Worm (Caenorhabditis elegans) whole organism, late embryonic: ENCODE measurements around the gene srz-95.

Experiments used
- C08G9.2 ChIP-seq: sonication (generic microtip); optimal IDR thresholded peaks from 2 replicates; lab custom pipeline; 2016; ENCODE audit warnings: mild to moderate bottlenecking, missing genetic modification characterization, moderate library complexity, missing compliant biosample characterization
- C38D4.7 ChIP-seq: fragments of 200-800 bp; sonication (Bioruptor generic); optimal IDR thresholded peaks from 2 replicates; lab custom pipeline; 2018; ENCODE audit warnings: mild to moderate bottlenecking, missing genetic modification characterization, moderate library complexity, missing compliant biosample characterization
- F13H6.1 ChIP-seq: sonication (generic microtip); optimal IDR thresholded peaks from 2 replicates; lab custom pipeline; 2016; ENCODE audit warnings: missing genetic modification characterization, missing compliant biosample characterization
- Y22D7AL.16 ChIP-seq: sonication (generic microtip); optimal IDR thresholded peaks from 2 replicates; lab custom pipeline; 2016; ENCODE audit warnings: missing genetic modification characterization, missing compliant biosample characterization
- ahr-1 ChIP-seq: sonication (generic microtip); optimal IDR thresholded peaks from 2 replicates; lab custom pipeline; 2016; ENCODE audit warnings: missing genetic modification characterization, missing compliant biosample characterization
- ama-1 ChIP-seq: fragments of 150-350 bp; optimal IDR thresholded peaks from 2 replicates; lab custom pipeline; 2014
- ceh-14 ChIP-seq: sonication (generic microtip); optimal IDR thresholded peaks from 2 replicates; lab custom pipeline; 2016; ENCODE audit warnings: missing genotype, missing genetic modification characterization, missing compliant biosample characterization
- ceh-18 ChIP-seq: sonication (generic microtip); optimal IDR thresholded peaks from 2 replicates; lab custom pipeline; 2016; ENCODE audit warnings: missing genetic modification characterization, missing compliant biosample characterization
- ceh-19 ChIP-seq: fragments of 200-800 bp; sonication (Bioruptor generic); optimal IDR thresholded peaks from 2 replicates; lab custom pipeline; 2018; ENCODE audit warnings: mild to moderate bottlenecking, missing genetic modification characterization, missing compliant biosample characterization
- ceh-22 ChIP-seq: sonication (generic microtip); optimal IDR thresholded peaks from 2 replicates; lab custom pipeline; 2017; ENCODE audit warnings: missing biosample characterization, missing genetic modification characterization
- ceh-24 ChIP-seq: sonication (generic microtip); optimal IDR thresholded peaks from 2 replicates; lab custom pipeline; 2016; ENCODE audit warnings: mild to moderate bottlenecking, missing genetic modification characterization, missing compliant biosample characterization
- ceh-30 ChIP-seq: fragments of 150-350 bp; optimal IDR thresholded peaks from 2 replicates; lab custom pipeline; 2014; ENCODE audit warnings: missing biosample characterization, missing genetic modification characterization
- ceh-45 ChIP-seq: fragments of 200-800 bp; sonication (Bioruptor generic); IDR thresholded peaks from 2 replicates; pipeline ENCODE4 v1.3.6; 2022; ENCODE audit warnings: missing genetic modification reagents, missing genetic modification characterization, missing compliant biosample characterization
- ceh-48 ChIP-seq: sonication (generic microtip); optimal IDR thresholded peaks from 2 replicates; lab custom pipeline; 2016; ENCODE audit warnings: missing genetic modification characterization, inconsistent platforms, missing compliant biosample characterization
- ceh-6 ChIP-seq: fragments of 200-800 bp; sonication (Bioruptor generic); optimal IDR thresholded peaks from 2 replicates; lab custom pipeline; 2018; ENCODE audit warnings: mild to moderate bottlenecking, missing genetic modification characterization, missing compliant biosample characterization
- che-1 ChIP-seq: sonication (generic microtip); optimal IDR thresholded peaks from 2 replicates; lab custom pipeline; 2016; ENCODE audit warnings: mild to moderate bottlenecking, missing genetic modification characterization, missing compliant biosample characterization
- dmd-4 ChIP-seq: sonication (generic microtip); optimal IDR thresholded peaks from 2 replicates; lab custom pipeline; 2016; ENCODE audit warnings: borderline replicate concordance, missing genetic modification characterization, missing compliant biosample characterization
- elt-4 ChIP-seq: sonication (generic microtip); optimal IDR thresholded peaks from 2 replicates; lab custom pipeline; 2016; ENCODE audit warnings: missing genetic modification characterization, missing compliant biosample characterization
- eyg-1 ChIP-seq: sonication (generic microtip); optimal IDR thresholded peaks from 2 replicates; lab custom pipeline; 2016; ENCODE audit warnings: missing genotype, missing genetic modification characterization, missing compliant biosample characterization
- fax-1 ChIP-seq: sonication (generic microtip); optimal IDR thresholded peaks from 2 replicates; lab custom pipeline; 2016; ENCODE audit warnings: missing genotype, missing genetic modification characterization, missing compliant biosample characterization
- fkh-10 ChIP-seq: fragments of 150-350 bp; optimal IDR thresholded peaks from 2 replicates; lab custom pipeline; 2014; ENCODE audit warnings: missing biosample characterization, missing genetic modification reagents, missing genetic modification characterization
- fkh-6 ChIP-seq: sonication (generic microtip); optimal IDR thresholded peaks from 2 replicates; lab custom pipeline; 2016; ENCODE audit warnings: missing genetic modification characterization, missing compliant biosample characterization
- hlh-8 ChIP-seq: sonication (generic microtip); optimal IDR thresholded peaks from 2 replicates; lab custom pipeline; 2016; ENCODE audit warnings: missing genotype, missing genetic modification characterization, missing compliant biosample characterization
- lim-6 ChIP-seq: sonication (generic microtip); optimal IDR thresholded peaks from 2 replicates; lab custom pipeline; 2016; ENCODE audit warnings: missing genetic modification characterization, missing compliant biosample characterization
- madf-2 ChIP-seq: sonication (generic microtip); optimal IDR thresholded peaks from 2 replicates; lab custom pipeline; 2017; ENCODE audit warnings: missing genetic modification characterization, missing compliant biosample characterization
- nhr-11 ChIP-seq: fragments of 150-350 bp; optimal IDR thresholded peaks from 2 replicates; lab custom pipeline; 2014; ENCODE audit warnings: missing biosample characterization, missing genetic modification characterization
- odd-2 ChIP-seq: sonication (generic microtip); optimal IDR thresholded peaks from 2 replicates; lab custom pipeline; 2017; ENCODE audit warnings: antibody characterized with exemption, mild to moderate bottlenecking, missing genetic modification characterization, missing compliant biosample characterization
- pag-3 ChIP-seq: sonication (generic microtip); optimal IDR thresholded peaks from 2 replicates; lab custom pipeline; 2016; ENCODE audit warnings: missing compliant biosample characterization, missing genetic modification characterization, borderline replicate concordance
- pat-9 ChIP-seq: fragments of 200-800 bp; sonication (Bioruptor generic); optimal IDR thresholded peaks from 2 replicates; lab custom pipeline; 2018; ENCODE audit warnings: mild to moderate bottlenecking, missing genetic modification characterization, moderate library complexity, missing compliant biosample characterization
- pha-4 ChIP-seq: fragments of 150-350 bp; optimal IDR thresholded peaks from 2 replicates; lab custom pipeline; 2018; ENCODE audit warnings: missing biosample characterization, missing genetic modification reagents, missing genetic modification characterization
- pros-1 ChIP-seq: fragments of 150-350 bp; optimal IDR thresholded peaks from 2 replicates; lab custom pipeline; 2014; ENCODE audit warnings: missing biosample characterization, missing genetic modification reagents, missing genetic modification characterization
- sdc-2 ChIP-seq: sonication (generic microtip); optimal IDR thresholded peaks from 2 replicates; lab custom pipeline; 2016; ENCODE audit warnings: missing genotype, missing genetic modification characterization, missing compliant biosample characterization
- sox-2 ChIP-seq: fragments of 200-800 bp; sonication (Bioruptor generic); IDR thresholded peaks from 2 replicates; pipeline ENCODE4 v1.3.6; 2022; ENCODE audit warnings: missing genetic modification reagents, missing genetic modification characterization, missing compliant biosample characterization
- sox-4 ChIP-seq: sonication (generic microtip); optimal IDR thresholded peaks from 2 replicates; lab custom pipeline; 2017; ENCODE audit warnings: mild to moderate bottlenecking, missing genetic modification characterization, inconsistent platforms, missing compliant biosample characterization
- tbx-2 ChIP-seq: sonication (generic microtip); optimal IDR thresholded peaks from 2 replicates; lab custom pipeline; 2016; ENCODE audit warnings: missing genetic modification characterization, missing compliant biosample characterization
- unc-42 ChIP-seq: sonication (generic microtip); optimal IDR thresholded peaks from 2 replicates; lab custom pipeline; 2016; ENCODE audit warnings: missing genotype, missing genetic modification characterization, missing compliant biosample characterization
- zip-5 ChIP-seq: sonication (generic microtip); optimal IDR thresholded peaks from 2 replicates; lab custom pipeline; 2016; ENCODE audit warnings: missing genetic modification characterization, missing compliant biosample characterization
- ztf-16 ChIP-seq: sonication (generic microtip); optimal IDR thresholded peaks from 2 replicates; lab custom pipeline; 2017; ENCODE audit warnings: missing genetic modification characterization, missing compliant biosample characterization

Gene srz-95

DNA sequence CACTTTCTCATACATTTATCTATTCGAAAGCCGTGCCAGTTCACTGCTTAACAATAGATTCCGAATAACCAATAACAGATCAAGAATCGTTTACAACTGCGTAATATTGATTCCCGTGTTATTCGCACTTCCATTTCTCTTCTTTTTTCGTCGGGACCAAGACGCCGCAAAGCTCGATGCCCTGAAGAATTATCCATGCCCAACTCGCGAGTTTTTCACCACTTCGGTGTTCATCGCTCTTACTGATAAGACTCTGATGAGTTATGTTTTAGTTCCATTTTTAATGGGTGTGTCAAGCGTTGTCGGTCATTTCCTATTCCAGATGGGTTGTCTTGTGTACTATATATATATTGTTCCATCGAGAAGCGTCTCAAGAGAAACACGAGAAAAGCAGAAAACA lies 18.5 kb upstream of the srz-95 start:
- TF ChIP-seq fax-1 (tag; lab: Kevin White, UChicago) (no peak), F13H6.1 (no peak), nhr-11 (tag; lab: Kevin White, UChicago) (no peak), ahr-1 (no peak), elt-4 (tag; lab: Kevin White, UChicago) (no peak), ceh-24 (tag; lab: Kevin White, UChicago) (no peak), ztf-16 (tag; lab: Kevin White, UChicago) (no peak)

DNA sequence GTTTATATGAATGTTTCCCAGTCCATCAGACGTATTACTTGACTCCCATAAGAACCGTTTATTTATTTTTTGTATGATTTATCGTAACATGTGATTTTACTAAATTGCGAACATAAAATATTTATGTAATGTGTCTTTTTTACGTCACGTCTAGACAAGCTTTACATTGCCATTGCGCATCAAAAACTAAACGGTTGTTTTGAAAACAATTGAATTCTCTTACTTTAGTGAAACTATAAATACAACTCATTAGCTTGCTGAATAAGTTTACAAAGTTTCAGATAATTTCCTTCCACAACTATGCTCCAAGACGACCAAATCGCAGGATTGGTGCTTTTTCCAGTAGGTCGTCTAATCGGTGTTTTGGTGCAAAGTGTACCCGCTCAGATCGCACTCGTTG lies 16.9 kb upstream of the srz-95 start, which contains the start of gene srx-54:
TSS of gene srx-54 (plus strand) at position 301 of the 400 bp plus-strand sequence.
- TF ChIP-seq fkh-10 (GFP tag; lab: Kevin White, UChicago) (no peak), ceh-19 (GFP tag; lab: Kevin White, UChicago) (no peak), madf-2 (tag; lab: Kevin White, UChicago) (no peak), ceh-18 (no peak), zip-5 (tag; lab: Kevin White, UChicago) (no peak), C38D4.7 (GFP tag; lab: Kevin White, UChicago) (no peak), pros-1 (tag; lab: Kevin White, UChicago) (no peak), ceh-6 (no peak), eyg-1 (tag; lab: Kevin White, UChicago) (no peak), ama-1 (no peak), pat-9 (tag; lab: Kevin White, UChicago) (no peak), ceh-45 (no peak), ceh-30 (no peak), ceh-48 (tag; lab: Kevin White, UChicago) (no peak), lim-6 (no peak), elt-4 (tag; lab: Kevin White, UChicago) (no peak), ceh-14 (no peak)

DNA sequence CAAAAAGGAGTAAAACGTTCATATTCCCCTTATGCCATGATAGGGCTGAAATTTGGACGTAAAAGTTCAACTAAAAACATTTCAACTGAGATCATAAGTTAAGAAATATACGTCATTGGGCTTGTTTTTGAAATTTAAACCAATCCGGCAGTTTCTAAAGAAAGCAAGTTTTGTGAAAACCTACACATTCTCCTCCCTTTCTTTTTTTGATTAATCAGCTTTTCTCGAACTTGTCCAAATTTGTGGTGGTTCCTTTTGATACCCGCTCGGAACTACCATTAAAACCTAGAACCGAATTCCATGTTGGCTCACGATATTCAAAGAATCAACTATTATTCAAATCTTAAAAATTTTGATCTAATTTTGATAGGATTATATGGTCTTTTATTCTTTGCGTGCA lies 11.5 kb upstream of the srz-95 start, which contains the start of gene srz-54:
TSS of gene srz-54 (plus strand) at position 301 of the 400 bp plus-strand sequence.
- TF ChIP-seq odd-2 (tag; lab: Kevin White, UChicago) (no peak), sox-2 (GFP tag; lab: Robert Waterston, UW) (no peak), pag-3 (no peak), ceh-19 (GFP tag; lab: Kevin White, UChicago) (no peak), hlh-8 (tag; lab: Kevin White, UChicago) (no peak), C38D4.7 (GFP tag; lab: Kevin White, UChicago) (no peak), ceh-22 (tag; lab: Kevin White, UChicago) (no peak), unc-42 (tag; lab: Kevin White, UChicago) (no peak), fkh-6 (tag; lab: Kevin White, UChicago) (no peak), lim-6 (no peak), ceh-30 (no peak), ahr-1 (no peak), Y22D7AL.16 (no peak), pha-4 (tag; lab: Kevin White, UChicago) (no peak)
- TF ChIP-seq, all 69 proteins: peak for 0

DNA sequence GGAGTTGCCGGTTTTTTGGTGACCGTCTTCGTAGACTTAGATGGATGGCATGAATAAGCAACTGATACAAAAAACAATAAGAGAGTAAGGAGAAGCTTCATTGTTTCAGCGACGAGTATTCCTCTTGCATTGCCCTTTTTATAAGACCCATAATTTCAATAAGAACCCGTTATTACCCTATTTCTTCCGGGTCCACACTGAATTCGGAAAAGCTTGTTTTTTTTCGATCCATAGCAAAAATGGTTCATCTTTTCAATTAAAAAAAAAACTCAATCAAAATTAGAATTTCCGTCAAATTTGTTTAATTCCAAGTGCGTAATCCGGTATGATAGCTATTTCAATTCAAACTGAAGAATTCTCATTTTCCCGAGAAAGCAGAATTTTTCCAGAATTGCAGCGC lies 4.8 kb upstream of the srz-95 start, which contains the start of gene Y102A5C.40:
TSS of gene Y102A5C.40 (minus strand) at position 101 of the 400 bp plus-strand sequence.
- no peak for TF ChIP-seq sdc-2 (tag; lab: Kevin White, UChicago)
- TF ChIP-seq ceh-24 (tag; lab: Kevin White, UChicago), result no peak

DNA sequence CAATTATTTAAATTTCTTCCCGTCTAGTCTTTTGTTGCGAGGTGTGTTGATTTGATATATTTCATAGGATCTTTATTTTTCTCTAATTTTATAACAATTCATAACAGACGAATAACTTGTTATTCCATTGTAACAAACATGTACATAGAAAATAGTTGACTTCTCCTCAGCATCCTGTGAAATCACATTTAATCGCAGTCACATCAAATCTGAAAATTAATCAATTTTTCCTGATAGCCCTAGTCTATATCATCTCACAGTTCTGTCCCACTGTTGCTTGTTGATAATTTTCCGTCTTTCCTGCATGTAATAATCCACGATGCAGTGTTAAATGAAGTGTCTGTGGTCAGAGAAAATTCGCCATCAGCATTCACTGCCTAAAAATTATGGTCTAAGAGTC lies 4.1 kb upstream of the srz-95 start:
- TF ChIP-seq pha-4 (tag; lab: Kevin White, UChicago) (no peak), che-1 (no peak), dmd-4 (tag; lab: Kevin White, UChicago) (no peak), sox-2 (GFP tag; lab: Robert Waterston, UW) (no peak), sox-4 (no peak), tbx-2 (tag; lab: Kevin White, UChicago) (no peak), C08G9.2 (tag; lab: Kevin White, UChicago) (no peak), ceh-14 (no peak)
